Fruit fly (Drosophila melanogaster) Kc167 (cell line): Measurements from ENCODE around the gene Snx3.

Experiments
- Myc ChIP-seq: fragments of >200 bp; optimal IDR thresholded peaks from 2 replicates; lab custom pipeline; 2017; ENCODE audit warnings: missing external identifiers
- Sin3A ChIP-seq: fragments of >200 bp; optimal IDR thresholded peaks from 2 replicates; lab custom pipeline; 2018; ENCODE audit warnings: missing external identifiers
- h ChIP-seq: fragments of >200 bp; optimal IDR thresholded peaks from 3 replicates; lab custom pipeline; 2018; ENCODE audit warnings: missing external identifiers
- psq ChIP-seq: fragments of >200 bp; optimal IDR thresholded peaks from 2 replicates; lab custom pipeline; 2017; ENCODE audit warnings: missing external identifiers
- ttk ChIP-seq: sonication (Bioruptor generic); optimal IDR thresholded peaks from 2 replicates; lab custom pipeline; 2017; ENCODE audit warnings: missing external identifiers

dm6 chr3R:12644621-12645310 lies 16.9 kb downstream of the Snx3 start:
- no peak for TF ChIP-seq Sin3A (lab: Kevin White, UChicago)
- TF ChIP-seq psq (lab: Kevin White, UChicago), result no peak
- TF ChIP-seq ttk, result no peak
- TF ChIP-seq Myc (lab: Kevin White, UChicago), result no peak
- no peak for TF ChIP-seq h (lab: Kevin White, UChicago)
